Worm (Caenorhabditis elegans) whole organism, young adult: ENCODE data around the gene W07G1.1.

Experiments used
- B0261.1 ChIP-seq: sonication (generic microtip); optimal IDR thresholded peaks from 2 replicates; lab custom pipeline; 2016; ENCODE audit warnings: mild to moderate bottlenecking, missing genetic modification characterization, moderate library complexity, missing compliant biosample characterization
- Y67H2A.10 ChIP-seq: fragments of 200-800 bp; sonication (Bioruptor generic); conservative IDR thresholded peaks from 2 replicates; pipeline ENCODE4 v1.3.6; 2022; ENCODE audit warnings: missing genetic modification reagents, missing genetic modification characterization, missing compliant biosample characterization
- ama-1 ChIP-seq, 3 experiments: fragments of 150-350 bp in 1 of 3; sonication (generic microtip) in 2 of 3; optimal IDR thresholded peaks; 2 replicates each; lab custom pipeline; 2014 to 2018; ENCODE audit warnings: missing biosample characterization in 2 of 3, missing genetic modification characterization in 2 of 3, missing genetic modification reagents in 2 of 3
- him-1 ChIP-seq: sonication (generic microtip); optimal IDR thresholded peaks from 2 replicates; lab custom pipeline; 2016; ENCODE audit warnings: missing genotype, missing genetic modification reagents, missing genetic modification characterization, missing compliant biosample characterization
- hmg-20 ChIP-seq: fragments of 200-800 bp; sonication (Bioruptor generic); IDR thresholded peaks from 2 replicates; pipeline ENCODE4 v1.3.6; 2022; ENCODE audit warnings: missing genetic modification reagents, missing genetic modification characterization, missing compliant biosample characterization
- hsf-1 ChIP-seq: fragments of 200-800 bp; sonication (Bioruptor generic); IDR thresholded peaks from 2 replicates; pipeline ENCODE4 v1.3.6; 2022; ENCODE audit warnings: missing genetic modification reagents, missing genetic modification characterization, missing compliant biosample characterization
- unc-62 ChIP-seq: fragments of 150-350 bp; optimal IDR thresholded peaks from 2 replicates; lab custom pipeline; 2014; ENCODE audit warnings: missing biosample characterization, missing genetic modification reagents, missing genetic modification characterization
- zfh-2 ChIP-seq: fragments of 200-800 bp; sonication (Bioruptor generic); conservative IDR thresholded peaks from 2 replicates; pipeline ENCODE4 v1.3.6; 2022; ENCODE audit warnings: missing genetic modification reagents, missing genetic modification characterization, missing compliant biosample characterization
- ztf-26 ChIP-seq: sonication (generic microtip); optimal IDR thresholded peaks from 2 replicates; lab custom pipeline; 2017; ENCODE audit warnings: missing genetic modification characterization, missing compliant biosample characterization

DNA sequence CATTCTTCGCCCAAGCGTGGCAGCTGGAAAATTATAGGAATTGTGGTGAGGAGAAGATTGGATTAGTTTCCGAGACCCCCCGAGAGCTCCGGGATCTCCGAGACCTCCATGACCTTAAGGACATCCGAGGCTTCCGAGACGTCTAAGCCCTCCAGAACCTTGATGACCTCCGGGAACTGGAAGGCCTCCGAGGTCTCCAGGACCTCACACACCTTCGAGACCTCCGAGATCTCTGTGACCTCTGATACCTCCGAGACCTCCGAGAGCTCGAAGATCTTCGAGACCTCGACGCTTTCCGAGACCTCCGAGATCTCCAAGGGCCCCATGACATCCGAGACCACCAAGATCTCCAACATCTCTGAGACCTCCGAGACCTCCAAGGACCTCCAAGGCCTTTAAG lies 42.8 kb upstream of the W07G1.1 start:
- no peak for TF ChIP-seq Y67H2A.10 (GFP tag; lab: Robert Waterston, UW)
- no peak for TF ChIP-seq ama-1 (optimal IDR thresholded peaks at IDR 0.05; lab: Kevin White, UChicago)
- TF ChIP-seq ama-1 (GFP tag; optimal IDR thresholded peaks at IDR 0.05; lab: Kevin White, UChicago) = no peak
- TF ChIP-seq unc-62 = no peak
- TF ChIP-seq ztf-26 (tag; lab: Kevin White, UChicago) = no peak
- no peak for TF ChIP-seq hsf-1 (GFP tag; lab: Robert Waterston, UW)
- TF ChIP-seq B0261.1 (tag; lab: Kevin White, UChicago) = no peak
- no peak for TF ChIP-seq hmg-20 (GFP tag; lab: Robert Waterston, UW)
- TF ChIP-seq him-1 (tag; lab: Kevin White, UChicago) = no peak
- peak; percentile 72; the same call in 1 of the 2 replicates for TF ChIP-seq zfh-2 (GFP tag; lab: Robert Waterston, UW)
